ENCODE assay signal across 3 fruit fly cellular contexts in the genomic region with DNA sequence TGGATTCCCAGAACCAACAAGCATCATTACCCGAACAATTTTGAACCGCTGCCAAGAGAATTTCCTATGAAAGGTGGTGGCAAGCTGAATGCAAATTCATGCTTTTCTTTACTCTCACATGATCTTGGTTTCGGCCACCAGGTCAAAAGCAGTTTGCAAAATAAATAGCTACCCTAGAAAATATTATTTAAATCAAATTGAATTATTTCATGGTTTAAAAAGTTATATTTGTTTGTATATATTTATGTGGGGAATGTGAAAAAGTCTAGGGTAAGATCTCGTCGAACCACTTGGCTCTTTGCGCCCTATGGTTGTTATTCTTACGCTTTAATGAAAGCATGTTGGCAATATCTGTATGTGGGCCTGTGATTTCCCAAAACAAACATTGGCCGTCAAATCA.
TF ChIP-seq lines count a peak whose summit lies in the region.

No protein-coding gene starts in this region.

- no peak for TF ChIP-seq CTCF in whole organism, embryonic (GFP tag; optimal IDR thresholded peaks at IDR 0.05; lab: Kevin White, UChicago)

TF ChIP-seq in whole organism, embryonic, 481 proteins besides CTCF, POLR2A, EP300 and RAD21 (continues in another document):
- TF ChIP-seq Ets65A (GFP tag; lab: Kevin White, UChicago) (peak; percentile 26), CG11456 (GFP tag; IDR thresholded peaks at IDR 0.05; lab: Robert Waterston, UW) (0 out of 3 replicates have a peak, but pooled peaks have one; percentile 27), ranshi (GFP tag; IDR thresholded peaks at IDR 0.05; lab: Robert Waterston, UW) (peak; percentile 41; the same call in 1 of the 2 replicates), Jarid2 (GFP tag; optimal IDR thresholded peaks at IDR 0.05; lab: Kevin White, UChicago) (no peak), dysf (GFP tag; IDR thresholded peaks at IDR 0.05; lab: Robert Waterston, UW) (0 out of 3 replicates have a peak, but pooled peaks have one; percentile 39), Sox102F (GFP tag; optimal IDR thresholded peaks at IDR 0.05; lab: Kevin White, UChicago) (peak; percentile 52), CG13424 (tag; optimal IDR thresholded peaks at IDR 0.05; lab: Kevin White, UChicago) (peak; percentile 7), CG14441 (GFP tag; IDR thresholded peaks at IDR 0.05; lab: Robert Waterston, UW) (peak; percentile 24; the same call in 1 of the 2 replicates), nerfin-1 (tag; optimal IDR thresholded peaks at IDR 0.05; lab: Kevin White, UChicago) (no peak), pan (optimal IDR thresholded peaks at IDR 0.05; lab: Kevin White, UChicago) (no peak), pan (GFP tag; optimal IDR thresholded peaks at IDR 0.05 in 1 of 2, IDR thresholded peaks at IDR 0.05 in 1 of 2) (peak in 1 of 2 experiments; percentile 43), bcd (GFP tag; optimal IDR thresholded peaks at IDR 0.05; lab: Kevin White, UChicago) (no peak), CG6689 (GFP tag; IDR thresholded peaks at IDR 0.05; lab: Robert Waterston, UW) (peak; percentile 24; the same call in 1 of the 2 replicates), CG12219 (GFP tag; optimal IDR thresholded peaks at IDR 0.05; lab: Kevin White, UChicago) (no peak), vvl (GFP tag; IDR thresholded peaks at IDR 0.05; lab: Robert Waterston, UW) (0 out of 2 replicates have a peak, but pooled peaks have one; percentile 27), nau (GFP tag; optimal IDR thresholded peaks at IDR 0.05; lab: Kevin White, UChicago) (no peak), CG10979 (tag; optimal IDR thresholded peaks at IDR 0.05; lab: Kevin White, UChicago) (peak; percentile 13), row (GFP tag; IDR thresholded peaks at IDR 0.05; lab: Robert Waterston, UW) (peak; percentile 50), Ada2b (GFP tag; IDR thresholded peaks at IDR 0.05; lab: Robert Waterston, UW) (0 out of 2 replicates have a peak, but pooled peaks have one; percentile 9), Camta (GFP tag; optimal IDR thresholded peaks at IDR 0.05; lab: Kevin White, UChicago) (no peak), tgo (GFP tag; IDR thresholded peaks at IDR 0.05; lab: Robert Waterston, UW) (peak; percentile 17; the same call in 1 of the 3 replicates), D19B (GFP tag; optimal IDR thresholded peaks at IDR 0.05; lab: Kevin White, UChicago) (peak; percentile 47), cato (GFP tag; optimal IDR thresholded peaks at IDR 0.05; lab: Kevin White, UChicago; ENCODE audit: borderline replicate concordance) (no peak), Drgx (GFP tag; IDR thresholded peaks at IDR 0.05; lab: Robert Waterston, UW) (peak; percentile 49), NfI (GFP tag; optimal IDR thresholded peaks at IDR 0.05; lab: Kevin White, UChicago) (no peak)

TF ChIP-seq in whole organism, prepupa, 60 proteins besides CTCF, POLR2A, EP300 and RAD21 (continues in another document):
- no peak for TF ChIP-seq topi (GFP tag; optimal IDR thresholded peaks at IDR 0.05; lab: Kevin White, UChicago)
- TF ChIP-seq OdsH (GFP tag; optimal IDR thresholded peaks at IDR 0.05; lab: Kevin White, UChicago) = no peak
- no peak for TF ChIP-seq CG3919 (GFP tag; optimal IDR thresholded peaks at IDR 0.05; lab: Kevin White, UChicago)
- no peak for TF ChIP-seq vri (GFP tag; optimal IDR thresholded peaks at IDR 0.05; lab: Kevin White, UChicago)
- no peak for TF ChIP-seq lz (GFP tag; optimal IDR thresholded peaks at IDR 0.05; lab: Kevin White, UChicago)
- TF ChIP-seq CG34406 (GFP tag; optimal IDR thresholded peaks at IDR 0.05; lab: Kevin White, UChicago) = no peak
- TF ChIP-seq CG6808 (GFP tag; optimal IDR thresholded peaks at IDR 0.05; lab: Kevin White, UChicago) = no peak
- TF ChIP-seq CG32006 (GFP tag; optimal IDR thresholded peaks at IDR 0.05; lab: Kevin White, UChicago) = no peak
- TF ChIP-seq spab (GFP tag; optimal IDR thresholded peaks at IDR 0.05; lab: Kevin White, UChicago) = no peak
- no peak for TF ChIP-seq Sox102F (GFP tag; optimal IDR thresholded peaks at IDR 0.05; lab: Kevin White, UChicago)
- peak; percentile 31 for TF ChIP-seq Hr4 (GFP tag; optimal IDR thresholded peaks at IDR 0.05; lab: Kevin White, UChicago)
- TF ChIP-seq CG11902 (GFP tag; optimal IDR thresholded peaks at IDR 0.05; lab: Kevin White, UChicago) = no peak
- TF ChIP-seq CG6854 (GFP tag; optimal IDR thresholded peaks at IDR 0.05; lab: Kevin White, UChicago) = no peak
- no peak for TF ChIP-seq CG6792 (GFP tag; optimal IDR thresholded peaks at IDR 0.05; lab: Kevin White, UChicago)
- no peak for TF ChIP-seq net (GFP tag; optimal IDR thresholded peaks at IDR 0.05; lab: Kevin White, UChicago)
- no peak for TF ChIP-seq CG10669 (GFP tag; optimal IDR thresholded peaks at IDR 0.05; lab: Kevin White, UChicago)
- TF ChIP-seq CG15336 (GFP tag; IDR thresholded peaks at IDR 0.05; lab: Robert Waterston, UW) = peak; percentile 49; the same call in 1 of the 2 replicates
- TF ChIP-seq Hr38 (GFP tag; optimal IDR thresholded peaks at IDR 0.05; lab: Kevin White, UChicago) = no peak
- TF ChIP-seq Ets96B (tag; optimal IDR thresholded peaks at IDR 0.05; lab: Kevin White, UChicago) = no peak
- no peak for TF ChIP-seq acj6 (GFP tag; optimal IDR thresholded peaks at IDR 0.05; lab: Kevin White, UChicago)
- TF ChIP-seq CG31627 (GFP tag; optimal IDR thresholded peaks at IDR 0.05; lab: Kevin White, UChicago) = no peak
- no peak for TF ChIP-seq fd59A (GFP tag; optimal IDR thresholded peaks at IDR 0.05; lab: Kevin White, UChicago)
- TF ChIP-seq cyc (GFP tag; optimal IDR thresholded peaks at IDR 0.05; lab: Kevin White, UChicago) = no peak
- no peak for TF ChIP-seq Met (GFP tag; optimal IDR thresholded peaks at IDR 0.05; lab: Kevin White, UChicago)
- no peak for TF ChIP-seq Sox15 (GFP tag; optimal IDR thresholded peaks at IDR 0.05; lab: Kevin White, UChicago)
- TF ChIP-seq salr (GFP tag; optimal IDR thresholded peaks at IDR 0.05; lab: Kevin White, UChicago) = no peak
- TF ChIP-seq Ets21C (GFP tag; optimal IDR thresholded peaks at IDR 0.05; lab: Kevin White, UChicago) = no peak
- TF ChIP-seq Eip75B (GFP tag; optimal IDR thresholded peaks at IDR 0.05; lab: Kevin White, UChicago) = no peak
- no peak for TF ChIP-seq dac (GFP tag; optimal IDR thresholded peaks at IDR 0.05; lab: Kevin White, UChicago)
- TF ChIP-seq CG10631 (GFP tag; optimal IDR thresholded peaks at IDR 0.05; lab: Kevin White, UChicago) = no peak
- peak; percentile 1 for TF ChIP-seq Lpt (GFP tag; optimal IDR thresholded peaks at IDR 0.05; lab: Kevin White, UChicago)
- no peak for TF ChIP-seq CG9139 (GFP tag; optimal IDR thresholded peaks at IDR 0.05; lab: Kevin White, UChicago)
- TF ChIP-seq Eip93F (GFP tag; optimal IDR thresholded peaks at IDR 0.05; lab: Kevin White, UChicago) = no peak

TF ChIP-seq in whole organism, pupa, 21 proteins besides CTCF, POLR2A, EP300 and RAD21:
- TF ChIP-seq Snoo (tag; optimal IDR thresholded peaks at IDR 0.05; lab: Kevin White, UChicago) (no peak), D1 (tag; optimal IDR thresholded peaks at IDR 0.05; lab: Kevin White, UChicago) (no peak), EcR (GFP tag; optimal IDR thresholded peaks at IDR 0.05; lab: Kevin White, UChicago) (no peak), CG32121 (GFP tag; IDR thresholded peaks at IDR 0.05; lab: Robert Waterston, UW) (peak; percentile 52), Pif1B (GFP tag; optimal IDR thresholded peaks at IDR 0.05; lab: Kevin White, UChicago) (no peak), CG12605 (GFP tag; IDR thresholded peaks at IDR 0.05; lab: Robert Waterston, UW) (0 out of 2 replicates have a peak, but pooled peaks have one; percentile 13), CG10348 (GFP tag; IDR thresholded peaks at IDR 0.05; lab: Robert Waterston, UW) (no peak), CG4496 (GFP tag; IDR thresholded peaks at IDR 0.05; lab: Robert Waterston, UW) (no peak), CG13204 (GFP tag; optimal IDR thresholded peaks at IDR 0.05; lab: Kevin White, UChicago) (no peak), gl (tag; optimal IDR thresholded peaks at IDR 0.05; lab: Kevin White, UChicago) (no peak), rn (GFP tag; IDR thresholded peaks at IDR 0.05; lab: Robert Waterston, UW) (no peak), CG15710 (tag; optimal IDR thresholded peaks at IDR 0.05; lab: Kevin White, UChicago) (no peak), CG8301 (tag; optimal IDR thresholded peaks at IDR 0.05; lab: Kevin White, UChicago) (peak; percentile 47), Pif1A (GFP tag; optimal IDR thresholded peaks at IDR 0.05; lab: Kevin White, UChicago) (no peak), CG17806 (tag; optimal IDR thresholded peaks at IDR 0.05; lab: Kevin White, UChicago) (no peak), Ets98B (GFP tag; IDR thresholded peaks at IDR 0.05; lab: Robert Waterston, UW) (peak; percentile 43; the same call in 1 of the 2 replicates), fd96Ca (GFP tag; IDR thresholded peaks at IDR 0.05; lab: Robert Waterston, UW) (peak; percentile 49; the same call in 1 of the 3 replicates), CG8159 (tag; optimal IDR thresholded peaks at IDR 0.05; lab: Kevin White, UChicago) (no peak), CG14655 (GFP tag; optimal IDR thresholded peaks at IDR 0.05; lab: Kevin White, UChicago) (no peak), CG34367 (tag; optimal IDR thresholded peaks at IDR 0.05; lab: Kevin White, UChicago) (no peak), CG9948 (tag; optimal IDR thresholded peaks at IDR 0.05; lab: Kevin White, UChicago) (no peak)
